Fruit fly (Drosophila melanogaster): ENCODE results near the gene CG5004.

Gene CG5004

dm6 chrX:17121600-17121999 is 14.2 kb downstream of the CG5004 start (continued):
- TF ChIP-seq CG31388 (GFP tag; optimal IDR thresholded peaks at IDR 0.05), result no peak
- no peak for TF ChIP-seq HLHmδ (GFP tag; optimal IDR thresholded peaks at IDR 0.05)
- no peak for TF ChIP-seq gcm2 (GFP tag; optimal IDR thresholded peaks at IDR 0.05)
- no peak for TF ChIP-seq CG3726 (GFP tag; IDR thresholded peaks at IDR 0.05)
- TF ChIP-seq Xrp1 (GFP tag; IDR thresholded peaks at IDR 0.05), result peak; percentile 32; the same call in 1 of the 2 replicates
- no peak for TF ChIP-seq CG32532 (GFP tag; IDR thresholded peaks at IDR 0.05)
- no peak for TF ChIP-seq CG43689 (GFP tag; IDR thresholded peaks at IDR 0.05)
- no peak for TF ChIP-seq tna (GFP tag; IDR thresholded peaks at IDR 0.05; ENCODE audit: partially characterized antibody)
- no peak for TF ChIP-seq sr (GFP tag; IDR thresholded peaks at IDR 0.05)
- TF ChIP-seq Poxn (GFP tag; IDR thresholded peaks at IDR 0.05), result no peak
- no peak for TF ChIP-seq disco-r (GFP tag; optimal IDR thresholded peaks at IDR 0.05)
- TF ChIP-seq toy (GFP tag; IDR thresholded peaks at IDR 0.05), result no peak
- TF ChIP-seq sc (optimal IDR thresholded peaks at IDR 0.05), result no peak
- TF ChIP-seq sc (GFP tag; optimal IDR thresholded peaks at IDR 0.05), result no peak
- no peak for TF ChIP-seq CG17802 (tag; optimal IDR thresholded peaks at IDR 0.05)
- TF ChIP-seq Spps (tag; optimal IDR thresholded peaks at IDR 0.05), result no peak
- TF ChIP-seq stc (GFP tag; IDR thresholded peaks at IDR 0.05), result 0 out of 2 replicates have a peak, but pooled peaks have one; percentile 7
- TF ChIP-seq CG4328 (GFP tag; optimal IDR thresholded peaks at IDR 0.05), result no peak
- TF ChIP-seq kah (GFP tag; optimal IDR thresholded peaks at IDR 0.05), result no peak
- no peak for TF ChIP-seq H2.0 (GFP tag; IDR thresholded peaks at IDR 0.05)
- TF ChIP-seq bowl (GFP tag; IDR thresholded peaks at IDR 0.05), result no peak
- TF ChIP-seq CG13123 (GFP tag; optimal IDR thresholded peaks at IDR 0.05), result no peak
- no peak for TF ChIP-seq CG9876 (GFP tag; optimal IDR thresholded peaks at IDR 0.05)
- TF ChIP-seq aop (GFP tag; IDR thresholded peaks at IDR 0.05), result no peak
- peak; percentile 49 for TF ChIP-seq CG11504 (tag; optimal IDR thresholded peaks at IDR 0.05)
- TF ChIP-seq Hr3 (GFP tag; optimal IDR thresholded peaks at IDR 0.05), result peak; percentile 4
- no peak for TF ChIP-seq tap (tag; optimal IDR thresholded peaks at IDR 0.05)
- TF ChIP-seq CG14667 (GFP tag; IDR thresholded peaks at IDR 0.05), result no peak
- no peak for TF ChIP-seq klu (GFP tag; IDR thresholded peaks at IDR 0.05)
- no peak for TF ChIP-seq Atf-2 (GFP tag; optimal IDR thresholded peaks at IDR 0.05)
- no peak for TF ChIP-seq Atf3 (GFP tag; optimal IDR thresholded peaks at IDR 0.05)
- TF ChIP-seq tx (GFP tag; optimal IDR thresholded peaks at IDR 0.05), result no peak
- peak; percentile 9 for TF ChIP-seq bab2 (GFP tag; optimal IDR thresholded peaks at IDR 0.05)
- TF ChIP-seq CG11398 (GFP tag; optimal IDR thresholded peaks at IDR 0.05), result no peak
- no peak for TF ChIP-seq CG16815 (GFP tag; optimal IDR thresholded peaks at IDR 0.05)
- no peak for TF ChIP-seq ssp (GFP tag; IDR thresholded peaks at IDR 0.05)
- TF ChIP-seq schlank (tag; optimal IDR thresholded peaks at IDR 0.05), result no peak
- TF ChIP-seq az2 (GFP tag; optimal IDR thresholded peaks at IDR 0.05), result peak; percentile 21
- TF ChIP-seq peb (GFP tag; IDR thresholded peaks at IDR 0.05), result no peak
- no peak for TF ChIP-seq ken (GFP tag; IDR thresholded peaks at IDR 0.05)
- no peak for TF ChIP-seq chm (GFP tag; IDR thresholded peaks at IDR 0.05)
- no peak for TF ChIP-seq nau (GFP tag; optimal IDR thresholded peaks at IDR 0.05)
- no peak for TF ChIP-seq CG3065 (GFP tag; optimal IDR thresholded peaks at IDR 0.05)
- no peak for TF ChIP-seq CG11695 (GFP tag; IDR thresholded peaks at IDR 0.05)
- no peak for TF ChIP-seq Ada2b (GFP tag; IDR thresholded peaks at IDR 0.05)
- TF ChIP-seq ranshi (GFP tag; IDR thresholded peaks at IDR 0.05), result no peak
- peak; percentile 37 for TF ChIP-seq Ssrp (tag; optimal IDR thresholded peaks at IDR 0.05)
- TF ChIP-seq B-H2 (GFP tag; optimal IDR thresholded peaks at IDR 0.05), result no peak
- no peak for TF ChIP-seq CG30020 (tag; optimal IDR thresholded peaks at IDR 0.05)
- peak; percentile 28 for TF ChIP-seq CG9727 (GFP tag; optimal IDR thresholded peaks at IDR 0.05)
- no peak for TF ChIP-seq gfzf (GFP tag; optimal IDR thresholded peaks at IDR 0.05)
- TF ChIP-seq lmd (GFP tag; IDR thresholded peaks at IDR 0.05), result no peak
- TF ChIP-seq CG12104 (GFP tag; optimal IDR thresholded peaks at IDR 0.05), result no peak
- TF ChIP-seq CG17612 (GFP tag; IDR thresholded peaks at IDR 0.05), result no peak

All from whole organism, embryonic.